Worm (Caenorhabditis elegans) whole organism, midembryonic: ENCODE measurements around the gene selt-1.2.

Experiments
- klf-2 ChIP-seq: fragments of 200-800 bp; sonication (Bioruptor generic); conservative IDR thresholded peaks from 2 replicates; pipeline ENCODE4 v1.3.6; 2022; ENCODE audit warnings: missing genetic modification reagents, missing genetic modification characterization, missing compliant biosample characterization
- ztf-23 ChIP-seq: fragments of 200-800 bp; sonication (Bioruptor generic); IDR thresholded peaks from 2 replicates; pipeline ENCODE4 v1.3.6; 2022; ENCODE audit warnings: missing genetic modification reagents, missing genetic modification characterization, missing compliant biosample characterization

- TF ChIP-seq klf-2 (GFP tag; lab: Robert Waterston, UW) = no peak
- TF ChIP-seq ztf-23 (GFP tag; lab: Robert Waterston, UW) = no peak
Observed at ce11 chrV:10757128-10757527, 10.0 kb upstream of the selt-1.2 start.
